Worm (Caenorhabditis elegans) whole organism, mixed stage, embryonic: ENCODE data around the gene T01H3.2.

Experiments
- blmp-1 ChIP-seq: fragments of 150-350 bp; optimal IDR thresholded peaks from 2 replicates; lab custom pipeline; 2014; ENCODE audit warnings: missing biosample characterization, missing genetic modification characterization
- ceh-39 ChIP-seq: fragments of 150-350 bp; optimal IDR thresholded peaks from 2 replicates; lab custom pipeline; 2014; ENCODE audit warnings: missing biosample characterization, missing genetic modification characterization
- ceh-43 ChIP-seq: fragments of 200-800 bp; sonication (Bioruptor generic); optimal IDR thresholded peaks from 2 replicates; lab custom pipeline; 2018; ENCODE audit warnings: mild to moderate bottlenecking, missing genetic modification characterization, moderate library complexity, missing compliant biosample characterization
- ceh-83 ChIP-seq: fragments of 200-800 bp; sonication (Bioruptor generic); optimal IDR thresholded peaks from 2 replicates; lab custom pipeline; 2018; ENCODE audit warnings: mild to moderate bottlenecking, missing genetic modification characterization, missing compliant biosample characterization
- drap-1 ChIP-seq: fragments of 200-800 bp; sonication (Bioruptor generic); optimal IDR thresholded peaks from 3 replicates; lab custom pipeline; 2018; ENCODE audit warnings: mild to moderate bottlenecking, missing genetic modification characterization, missing compliant biosample characterization
- elt-1 ChIP-seq: sonication (generic microtip); optimal IDR thresholded peaks from 2 replicates; lab custom pipeline; 2017; ENCODE audit warnings: missing genetic modification characterization, mild to moderate bottlenecking, missing compliant biosample characterization, antibody characterized with exemption, moderate library complexity, borderline replicate concordance; ENCODE audit not compliant: insufficient read depth
- flh-1 ChIP-seq: fragments of 200-800 bp; sonication (Bioruptor generic); optimal IDR thresholded peaks from 2 replicates; lab custom pipeline; 2018; ENCODE audit warnings: mild to moderate bottlenecking, missing genetic modification characterization, moderate library complexity, missing compliant biosample characterization
- lin-32 ChIP-seq: fragments of 200-800 bp; sonication (Bioruptor generic); optimal IDR thresholded peaks from 2 replicates; lab custom pipeline; 2018; ENCODE audit warnings: mild to moderate bottlenecking, missing genetic modification characterization, missing compliant biosample characterization
- lsy-2 ChIP-seq: fragments of 150-350 bp; optimal IDR thresholded peaks from 2 replicates; lab custom pipeline; 2014; ENCODE audit warnings: missing biosample characterization, missing genetic modification characterization
- mls-2 ChIP-seq: sonication (generic microtip); optimal IDR thresholded peaks from 2 replicates; lab custom pipeline; 2016; ENCODE audit warnings: mild to moderate bottlenecking, missing genetic modification characterization, moderate library complexity, missing compliant biosample characterization
- nhr-237 ChIP-seq: fragments of 150-350 bp; optimal IDR thresholded peaks from 2 replicates; lab custom pipeline; 2014; ENCODE audit warnings: missing biosample characterization, missing genetic modification characterization
- nhr-28 ChIP-seq: fragments of 150-350 bp; optimal IDR thresholded peaks from 2 replicates; lab custom pipeline; 2014; ENCODE audit warnings: missing biosample characterization, missing genetic modification characterization
- pha-4 ChIP-seq: fragments of 150-350 bp; optimal IDR thresholded peaks from 2 replicates; lab custom pipeline; 2018; ENCODE audit warnings: missing biosample characterization, missing genetic modification reagents, missing genetic modification characterization
- sem-2 ChIP-seq: fragments of 200-800 bp; sonication (Bioruptor generic); optimal IDR thresholded peaks from 2 replicates; lab custom pipeline; 2018; ENCODE audit warnings: mild to moderate bottlenecking, missing genetic modification characterization, missing compliant biosample characterization
- snpc-4 ChIP-seq: fragments of 150-350 bp; optimal IDR thresholded peaks from 2 replicates; lab custom pipeline; 2014; ENCODE audit warnings: missing biosample characterization, missing genetic modification characterization
- zip-8 ChIP-seq: fragments of 150-350 bp; optimal IDR thresholded peaks from 2 replicates; lab custom pipeline; 2014; ENCODE audit warnings: missing biosample characterization, missing genetic modification characterization

Gene T01H3.2

ce11 chrII:7827883-7828282, 49.9 kb downstream of the T01H3.2 start:
- TF ChIP-seq elt-1 (tag; lab: Kevin White, UChicago) = no peak
- no peak for TF ChIP-seq flh-1 (GFP tag; lab: Kevin White, UChicago)
- TF ChIP-seq ceh-39 (tag; lab: Kevin White, UChicago) = no peak
- TF ChIP-seq drap-1 (GFP tag; lab: Kevin White, UChicago) = no peak
- TF ChIP-seq zip-8 (tag; lab: Kevin White, UChicago) = peak; percentile 87
- TF ChIP-seq pha-4 (tag; lab: Kevin White, UChicago) = no peak
- no peak for TF ChIP-seq nhr-237
- TF ChIP-seq blmp-1 = no peak
- no peak for TF ChIP-seq lin-32

- no peak for TF ChIP-seq snpc-4
- TF ChIP-seq nhr-28 (tag; lab: Kevin White, UChicago) = no peak
- no peak for TF ChIP-seq mls-2 (tag; lab: Kevin White, UChicago)
- no peak for TF ChIP-seq lsy-2 (tag; lab: Kevin White, UChicago)
- no peak for TF ChIP-seq ceh-43 (GFP tag; lab: Kevin White, UChicago)
- no peak for TF ChIP-seq pha-4 (tag; lab: Kevin White, UChicago)
- TF ChIP-seq sem-2 (GFP tag; lab: Kevin White, UChicago) = no peak
- TF ChIP-seq ceh-83 = no peak
These were observed 52.7 kb downstream of the T01H3.2 start, which contains the start of gene srw-62 for ce11 chrII:7825107-7825506. Gene srw-62, plus strand, starts transcription at chrII:7825407.
